Worm (Caenorhabditis elegans) whole organism, L1 larva: Measurements from ENCODE around the gene R06F6.14.

ENCODE experiments used
- aly-2 ChIP-seq: fragments of 150-350 bp; optimal IDR thresholded peaks from 2 replicates; lab custom pipeline; 2014; ENCODE audit warnings: missing biosample characterization, missing genetic modification characterization
- lin-13 ChIP-seq: fragments of 150-350 bp; optimal IDR thresholded peaks from 2 replicates; lab custom pipeline; 2014; ENCODE audit warnings: missing biosample characterization, missing genetic modification reagents, missing genetic modification characterization
- mef-2 ChIP-seq: fragments of 150-350 bp; optimal IDR thresholded peaks from 2 replicates; lab custom pipeline; 2014; ENCODE audit warnings: missing biosample characterization, missing genetic modification characterization
- skn-1 ChIP-seq: fragments of 150-350 bp; optimal IDR thresholded peaks from 2 replicates; lab custom pipeline; 2014; ENCODE audit warnings: missing biosample characterization, missing genetic modification characterization
- snpc-4 ChIP-seq: fragments of 150-350 bp; optimal IDR thresholded peaks from 2 replicates; lab custom pipeline; 2014; ENCODE audit warnings: missing biosample characterization, missing genetic modification characterization

DNA sequence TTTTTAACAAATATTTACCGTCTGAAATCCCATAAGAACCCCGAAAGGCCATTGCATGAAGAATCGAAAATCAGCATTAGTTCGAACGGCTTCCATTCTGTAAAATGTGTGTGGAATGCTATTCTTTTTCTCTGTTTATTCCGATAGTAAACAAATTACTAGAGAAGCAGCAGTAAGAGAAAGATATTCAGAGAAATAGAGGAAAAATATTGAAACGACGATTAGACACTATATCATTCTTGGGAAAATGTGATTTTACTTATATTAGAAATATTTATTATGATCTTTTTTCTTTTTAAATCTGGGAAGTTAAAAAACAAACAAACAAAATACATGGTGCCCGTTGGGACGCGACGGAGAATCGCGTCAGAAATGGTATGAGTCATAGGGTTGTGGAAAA, 34.4 kb downstream of the R06F6.14 start, which contains the start of gene M106.8:
- no peak for TF ChIP-seq skn-1 (tag; lab: Kevin White, UChicago)
- no peak for TF ChIP-seq aly-2 (tag; lab: Kevin White, UChicago)
- TF ChIP-seq lin-13 (GFP tag; lab: Kevin White, UChicago), result no peak
- TF ChIP-seq snpc-4 (tag; lab: Kevin White, UChicago), result no peak
- no peak for TF ChIP-seq mef-2
